Fruit fly (Drosophila melanogaster) whole organism, wandering third instar larva: ENCODE data around the gene CG11109.

Experiments
- Jra ChIP-seq: sonication (Bioruptor generic); optimal IDR thresholded peaks from 2 replicates; lab custom pipeline; 2016; ENCODE audit warnings: missing biosample characterization, missing genetic modification characterization
- rgr ChIP-seq: fragments of 200-800 bp; sonication (Bioruptor generic); optimal IDR thresholded peaks from 3 replicates; lab custom pipeline; 2016; ENCODE audit warnings: missing biosample characterization, mild to moderate bottlenecking, missing genetic modification characterization

dm6 chr3L:22864254-22865060 is 7.5 kb upstream of the CG11109 start, which contains the start of gene CG33170:
- peak; percentile 62 for TF ChIP-seq Jra (GFP tag; lab: Kevin White, UChicago)
- no peak for TF ChIP-seq rgr (GFP tag; lab: Kevin White, UChicago)
